Worm (Caenorhabditis elegans) whole organism, L1 larva: ENCODE results near the gene cest-2.2.

ENCODE experiments used
- F16B12.6 ChIP-seq: fragments of 150-350 bp; optimal IDR thresholded peaks from 2 replicates; lab custom pipeline; 2014; ENCODE audit warnings: missing biosample characterization, missing genetic modification characterization
- aha-1 ChIP-seq: fragments of 150-350 bp; optimal IDR thresholded peaks from 2 replicates; lab custom pipeline; 2014; ENCODE audit warnings: missing biosample characterization, missing genetic modification characterization
- alr-1 ChIP-seq: fragments of 200-800 bp; sonication (Bioruptor generic); optimal IDR thresholded peaks from 2 replicates; lab custom pipeline; 2018; ENCODE audit warnings: borderline replicate concordance, mild to moderate bottlenecking, missing genetic modification characterization, missing compliant biosample characterization
- aly-2 ChIP-seq: fragments of 150-350 bp; optimal IDR thresholded peaks from 2 replicates; lab custom pipeline; 2014; ENCODE audit warnings: missing biosample characterization, missing genetic modification characterization
- ceh-82 ChIP-seq, 3 experiments: fragments of 150-350 bp in 1 of 3; sonication (generic microtip) in 2 of 3; optimal IDR thresholded peaks; 2 replicates each; lab custom pipeline; 2014 to 2017; ENCODE audit warnings: missing biosample characterization in 3 of 3, missing genetic modification characterization in 3 of 3
- ceh-90 ChIP-seq: sonication (generic microtip); optimal IDR thresholded peaks from 2 replicates; lab custom pipeline; 2016; ENCODE audit warnings: missing genetic modification characterization, missing compliant biosample characterization
- ces-1 ChIP-seq: fragments of 150-350 bp; optimal IDR thresholded peaks from 2 replicates; lab custom pipeline; 2014; ENCODE audit warnings: missing biosample characterization, missing genetic modification reagents, missing genetic modification characterization
- dsc-1 ChIP-seq: sonication (generic microtip); optimal IDR thresholded peaks from 2 replicates; lab custom pipeline; 2016; ENCODE audit warnings: mild to moderate bottlenecking, missing genetic modification characterization, missing compliant biosample characterization
- efl-1 ChIP-seq, 4 experiments: fragments of 150-350 bp; optimal IDR thresholded peaks in 3 of 4; peaks in 1 of 4; 1 replicate in 1 of 4; 2 replicates in 3 of 4; lab custom pipeline; 2014; ENCODE audit warnings: missing biosample characterization in 2 of 4, missing genetic modification characterization in 2 of 4, missing genetic modification reagents in 2 of 4
- efl-3 ChIP-seq: fragments of 200-800 bp; sonication (Bioruptor generic); optimal IDR thresholded peaks from 2 replicates; lab custom pipeline; 2018; ENCODE audit warnings: mild to moderate bottlenecking, missing genetic modification characterization, missing compliant biosample characterization
- egl-27 ChIP-seq, 2 experiments: fragments of 150-350 bp in 1 of 2; sonication (generic microtip); optimal IDR thresholded peaks; 3 replicates each; lab custom pipeline; 2017 to 2018; ENCODE audit warnings: missing biosample characterization in 2 of 2, missing genetic modification characterization in 2 of 2, missing genetic modification reagents in 2 of 2
- ets-5 ChIP-seq: fragments of 200-800 bp; sonication (Bioruptor generic); IDR thresholded peaks from 2 replicates; pipeline ENCODE4 v1.3.6; 2022; ENCODE audit warnings: missing genetic modification characterization, missing compliant biosample characterization
- fkh-4 ChIP-seq: sonication (generic microtip); optimal IDR thresholded peaks from 2 replicates; lab custom pipeline; 2016; ENCODE audit warnings: missing compliant biosample characterization, missing genetic modification characterization, borderline replicate concordance
- fkh-8 ChIP-seq: sonication (generic microtip); optimal IDR thresholded peaks from 2 replicates; lab custom pipeline; 2016; ENCODE audit warnings: mild to moderate bottlenecking, missing genetic modification characterization, missing compliant biosample characterization
- fos-1 ChIP-seq: fragments of 150-350 bp; optimal IDR thresholded peaks from 2 replicates; lab custom pipeline; 2014; ENCODE audit warnings: missing biosample characterization, missing genetic modification characterization
- grh-1 ChIP-seq: fragments of 200-800 bp; sonication (Bioruptor generic); IDR thresholded peaks from 2 replicates; pipeline ENCODE4 v1.3.6; 2022; ENCODE audit warnings: missing genetic modification reagents, missing genetic modification characterization, missing compliant biosample characterization
- hpl-2 ChIP-seq: fragments of 150-350 bp; optimal IDR thresholded peaks from 2 replicates; lab custom pipeline; 2014; ENCODE audit warnings: missing biosample characterization, missing genetic modification reagents, missing genetic modification characterization
- irx-1 ChIP-seq: sonication (generic microtip); optimal IDR thresholded peaks from 2 replicates; lab custom pipeline; 2016; ENCODE audit warnings: missing genetic modification characterization, missing compliant biosample characterization
- isw-1 ChIP-seq: fragments of 200-800 bp; sonication (Bioruptor generic); IDR thresholded peaks from 2 replicates; pipeline ENCODE4 v1.3.6; 2022; ENCODE audit warnings: missing genetic modification characterization, missing compliant biosample characterization
- lin-13 ChIP-seq: fragments of 150-350 bp; optimal IDR thresholded peaks from 2 replicates; lab custom pipeline; 2014; ENCODE audit warnings: missing biosample characterization, missing genetic modification reagents, missing genetic modification characterization
- lin-15B ChIP-seq: fragments of 150-350 bp; sonication (generic microtip); optimal IDR thresholded peaks from 3 replicates; lab custom pipeline; 2014; ENCODE audit warnings: missing biosample characterization, missing genetic modification characterization
- mep-1 ChIP-seq: fragments of 150-350 bp; optimal IDR thresholded peaks from 2 replicates; lab custom pipeline; 2014; ENCODE audit warnings: missing biosample characterization, missing genetic modification characterization
- nhr-11 ChIP-seq: fragments of 150-350 bp; optimal IDR thresholded peaks from 2 replicates; lab custom pipeline; 2014; ENCODE audit warnings: missing biosample characterization, missing genetic modification characterization
- nhr-12 ChIP-seq: sonication (generic microtip); optimal IDR thresholded peaks from 2 replicates; lab custom pipeline; 2017; ENCODE audit warnings: missing biosample characterization, missing genetic modification characterization
- nhr-20 ChIP-seq: sonication (generic microtip); optimal IDR thresholded peaks from 2 replicates; lab custom pipeline; 2016; ENCODE audit warnings: mild to moderate bottlenecking, missing genetic modification characterization, missing compliant biosample characterization
- nhr-237 ChIP-seq: fragments of 150-350 bp; optimal IDR thresholded peaks from 2 replicates; lab custom pipeline; 2014; ENCODE audit warnings: missing biosample characterization, missing genetic modification characterization
- nhr-47 ChIP-seq: sonication (generic microtip); optimal IDR thresholded peaks from 2 replicates; lab custom pipeline; 2016; ENCODE audit warnings: mild to moderate bottlenecking, missing genetic modification characterization, moderate library complexity, missing compliant biosample characterization
- nhr-71 ChIP-seq: sonication (generic microtip); optimal IDR thresholded peaks from 2 replicates; lab custom pipeline; 2016; ENCODE audit warnings: mild to moderate bottlenecking, missing genetic modification characterization, moderate library complexity, missing compliant biosample characterization
- nhr-76 ChIP-seq: sonication (generic microtip); optimal IDR thresholded peaks from 2 replicates; lab custom pipeline; 2017; ENCODE audit warnings: missing biosample characterization, missing genetic modification characterization
- nhr-85 ChIP-seq: sonication (generic microtip); peaks from one replicate; lab custom pipeline; 2016; ENCODE audit warnings: missing genetic modification characterization, inconsistent platforms, missing compliant biosample characterization
- nhr-90 ChIP-seq: sonication (generic microtip); optimal IDR thresholded peaks from 2 replicates; lab custom pipeline; 2016; ENCODE audit warnings: mild to moderate bottlenecking, missing genetic modification characterization, missing compliant biosample characterization; ENCODE audit not compliant: poor library complexity
- pag-3 ChIP-seq: sonication (generic microtip); optimal IDR thresholded peaks from 2 replicates; lab custom pipeline; 2017; ENCODE audit warnings: missing genetic modification characterization, mild to moderate bottlenecking, missing compliant biosample characterization, antibody characterized with exemption, borderline replicate concordance; ENCODE audit not compliant: insufficient read depth
- pax-3 ChIP-seq: fragments of 200-800 bp; sonication (Bioruptor generic); optimal IDR thresholded peaks from 2 replicates; lab custom pipeline; 2018; ENCODE audit warnings: mild to moderate bottlenecking, missing genetic modification characterization, moderate library complexity, missing compliant biosample characterization
- pqm-1 ChIP-seq: sonication (generic microtip); optimal IDR thresholded peaks from 3 replicates; lab custom pipeline; 2017; ENCODE audit warnings: missing biosample characterization, missing genetic modification characterization
- rnt-1 ChIP-seq: sonication (generic microtip); optimal IDR thresholded peaks from 2 replicates; lab custom pipeline; 2016; ENCODE audit warnings: mild to moderate bottlenecking, missing genetic modification characterization, moderate library complexity, missing compliant biosample characterization
- snpc-4 ChIP-seq: fragments of 150-350 bp; optimal IDR thresholded peaks from 2 replicates; lab custom pipeline; 2014; ENCODE audit warnings: missing biosample characterization, missing genetic modification characterization
- sox-4 ChIP-seq: sonication (generic microtip); optimal IDR thresholded peaks from 2 replicates; lab custom pipeline; 2016; ENCODE audit warnings: missing genetic modification characterization, missing compliant biosample characterization
- sptf-1 ChIP-seq: fragments of 150-350 bp; optimal IDR thresholded peaks from 2 replicates; lab custom pipeline; 2014; ENCODE audit warnings: missing biosample characterization, missing genetic modification characterization
- tbx-2 ChIP-seq: sonication (generic microtip); optimal IDR thresholded peaks from 2 replicates; lab custom pipeline; 2016; ENCODE audit warnings: missing genetic modification characterization, missing compliant biosample characterization
- tlp-1 ChIP-seq: fragments of 150-350 bp; optimal IDR thresholded peaks from 2 replicates; lab custom pipeline; 2014; ENCODE audit warnings: missing biosample characterization, missing genetic modification characterization
- unc-62 ChIP-seq: fragments of 150-350 bp; optimal IDR thresholded peaks from 2 replicates; lab custom pipeline; 2014; ENCODE audit warnings: missing biosample characterization, missing genetic modification reagents, missing genetic modification characterization
- unc-86 ChIP-seq: sonication (generic microtip); optimal IDR thresholded peaks from 2 replicates; lab custom pipeline; 2016; ENCODE audit warnings: missing genetic modification characterization, missing compliant biosample characterization
- unc-98 ChIP-seq: fragments of 200-800 bp; sonication (Bioruptor generic); IDR thresholded peaks from 2 replicates; pipeline ENCODE4 v1.3.6; 2022; ENCODE audit warnings: missing genetic modification characterization, missing compliant biosample characterization
- vab-15 ChIP-seq: sonication (generic microtip); optimal IDR thresholded peaks from 2 replicates; lab custom pipeline; 2017; ENCODE audit warnings: missing genotype, mild to moderate bottlenecking, missing genetic modification characterization, missing compliant biosample characterization
- xbp-1 ChIP-seq: sonication (generic microtip); optimal IDR thresholded peaks from 2 replicates; lab custom pipeline; 2016; ENCODE audit warnings: missing genetic modification characterization, missing compliant biosample characterization
- zag-1 ChIP-seq: fragments of 150-350 bp; optimal IDR thresholded peaks from 2 replicates; lab custom pipeline; 2014; ENCODE audit warnings: missing biosample characterization, missing genetic modification characterization
- ztf-11 ChIP-seq, 2 experiments: sonication (generic microtip); optimal IDR thresholded peaks; 2 replicates each; lab custom pipeline; 2016 to 2017; ENCODE audit warnings: missing genetic modification characterization in 2 of 2, missing biosample characterization in 1 of 2, missing compliant biosample characterization in 1 of 2

Gene cest-2.2

ce11 chrV:14193451-14193850 lies 18.3 kb upstream of the cest-2.2 start, which contains the start of gene atfs-1 (continued):
- TF ChIP-seq pax-3 (no peak), sptf-1 (tag; lab: Kevin White, UChicago) (no peak), nhr-47 (tag; lab: Kevin White, UChicago) (peak; percentile 72), nhr-20 (tag; lab: Kevin White, UChicago) (peak; percentile 82)

- TF ChIP-seq pag-3 (no peak), efl-1 (optimal IDR thresholded peaks at IDR 0.05; lab: Kevin White, UChicago) (no peak), efl-1 (GFP tag; optimal IDR thresholded peaks at IDR 0.05 in 1 of 2; lab: Kevin White, UChicago) (peak in 1 of 2 experiments; percentile 20)
Measured at ce11 chrV:14192870-14193269, 17.7 kb upstream of the cest-2.2 start.

- TF ChIP-seq egl-27 (tag; optimal IDR thresholded peaks at IDR 0.05; lab: Kevin White, UChicago) (no peak), nhr-90 (tag; lab: Kevin White, UChicago) (no peak)
Measured at ce11 chrV:14187104-14187503, 11.9 kb upstream of the cest-2.2 start.

ce11 chrV:14185438-14185837 lies 10.3 kb upstream of the cest-2.2 start, which contains the start of the genes trm-1 and ints-2:
Gene trm-1, minus strand, starts transcription at chrV:14185612.
Gene ints-2, plus strand, starts transcription at chrV:14185686.
- peak; percentile 68 for TF ChIP-seq nhr-20 (tag; lab: Kevin White, UChicago)
- TF ChIP-seq fkh-8 (tag; lab: Kevin White, UChicago), result peak; percentile 48
- TF ChIP-seq mep-1 (tag; lab: Kevin White, UChicago), result peak; percentile 83
- peak in 1 of 2 experiments; percentile 55 for TF ChIP-seq ztf-11 (tag; optimal IDR thresholded peaks at IDR 0.05; lab: Kevin White, UChicago)
- no peak for TF ChIP-seq nhr-76 (tag; lab: Kevin White, UChicago)
- peak; percentile 10 for TF ChIP-seq F16B12.6
- no peak for TF ChIP-seq fkh-4 (tag; lab: Kevin White, UChicago)
- TF ChIP-seq lin-13 (GFP tag; lab: Kevin White, UChicago), result peak; percentile 41
- peak; percentile 67 for TF ChIP-seq tbx-2 (tag; lab: Kevin White, UChicago)
- TF ChIP-seq rnt-1, result peak; percentile 89
- TF ChIP-seq ces-1 (GFP tag; lab: Kevin White, UChicago), result no peak
- no peak for TF ChIP-seq egl-27 (tag; optimal IDR thresholded peaks at IDR 0.05; lab: Kevin White, UChicago)
- TF ChIP-seq fos-1, result peak; percentile 25
- TF ChIP-seq hpl-2, result no peak
- peak; percentile 41 for TF ChIP-seq unc-86 (tag; lab: Kevin White, UChicago)
- TF ChIP-seq ceh-90 (tag; lab: Kevin White, UChicago), result peak; percentile 39
- no peak for TF ChIP-seq aha-1 (tag; lab: Kevin White, UChicago)
- peak; percentile 51 for TF ChIP-seq irx-1 (tag; lab: Kevin White, UChicago)
- TF ChIP-seq nhr-85 (tag; lab: Kevin White, UChicago), result peak; percentile 86
- no peak for TF ChIP-seq pqm-1 (tag; lab: Kevin White, UChicago)
- no peak for TF ChIP-seq unc-98 (GFP tag; lab: Robert Waterston, UW)
- TF ChIP-seq isw-1 (GFP tag; lab: Robert Waterston, UW), result peak; percentile 30
- TF ChIP-seq efl-3 (GFP tag; lab: Kevin White, UChicago), result no peak
- no peak for TF ChIP-seq sox-4
- peak; percentile 86 for TF ChIP-seq lin-15B (tag; lab: Kevin White, UChicago)
- TF ChIP-seq nhr-11 (tag; lab: Kevin White, UChicago), result no peak
- peak; percentile 21 for TF ChIP-seq aly-2
- peak; percentile 57 for TF ChIP-seq nhr-90 (tag; lab: Kevin White, UChicago)
- TF ChIP-seq zag-1 (tag; lab: Kevin White, UChicago), result no peak
- no peak for TF ChIP-seq nhr-237 (tag; lab: Kevin White, UChicago)
- peak; percentile 84 for TF ChIP-seq nhr-71 (tag; lab: Kevin White, UChicago)
- peak; percentile 50 for TF ChIP-seq vab-15 (tag; lab: Kevin White, UChicago)
- TF ChIP-seq ceh-82 (tag; optimal IDR thresholded peaks at IDR 0.05; lab: Kevin White, UChicago), result peak; percentile 61 to 69 (median 65)
- TF ChIP-seq xbp-1, result peak; percentile 64
- no peak for TF ChIP-seq nhr-12
- no peak for TF ChIP-seq alr-1
- no peak for TF ChIP-seq unc-62 (GFP tag; lab: Kevin White, UChicago)
- TF ChIP-seq pag-3, result no peak
- TF ChIP-seq ets-5 (GFP tag; lab: Robert Waterston, UW), result no peak
- TF ChIP-seq snpc-4 (tag; lab: Kevin White, UChicago), result peak; percentile 54
- TF ChIP-seq tlp-1 (tag; lab: Kevin White, UChicago), result no peak
- peak; percentile 45 for TF ChIP-seq grh-1 (GFP tag; lab: Robert Waterston, UW)
- peak; percentile 71 for TF ChIP-seq dsc-1
